Fruit fly (Drosophila melanogaster): ENCODE data around the gene CG14418.

CG14418 gene

dm6 chrX:2883561-2883960 is at the start of gene CG14418:
TSS of gene CG14418 (minus strand) at chrX:2883661.
- TF ChIP-seq Dll (optimal IDR thresholded peaks at IDR 0.05) (no peak), EcR (GFP tag; optimal IDR thresholded peaks at IDR 0.05) (no peak)

- TF ChIP-seq CG8478 (optimal IDR thresholded peaks at IDR 0.05) (no peak), usp (GFP tag; optimal IDR thresholded peaks at IDR 0.05) (no peak), EcR (GFP tag; optimal IDR thresholded peaks at IDR 0.05) (no peak), Dll (optimal IDR thresholded peaks at IDR 0.05) (no peak), pan (optimal IDR thresholded peaks at IDR 0.05) (no peak), psq (optimal IDR thresholded peaks at IDR 0.05) (no peak)
These were observed 46.0 kb upstream of the CG14418 start, which contains the start of gene CG32793 for dm6 chrX:2929496-2929895. TSS of gene CG32793 (plus strand) at chrX:2929796.

- TF ChIP-seq pan (optimal IDR thresholded peaks at IDR 0.05): no peak
- no peak for TF ChIP-seq EcR (GFP tag; optimal IDR thresholded peaks at IDR 0.05)
- TF ChIP-seq Dll (optimal IDR thresholded peaks at IDR 0.05): no peak
- no peak for TF ChIP-seq usp (GFP tag; optimal IDR thresholded peaks at IDR 0.05)
These were observed 43.7 kb upstream of the CG14418 start, which contains the start of gene CG14424 for dm6 chrX:2927158-2927557. TSS of gene CG14424 (minus strand) at chrX:2927258.

DNA sequence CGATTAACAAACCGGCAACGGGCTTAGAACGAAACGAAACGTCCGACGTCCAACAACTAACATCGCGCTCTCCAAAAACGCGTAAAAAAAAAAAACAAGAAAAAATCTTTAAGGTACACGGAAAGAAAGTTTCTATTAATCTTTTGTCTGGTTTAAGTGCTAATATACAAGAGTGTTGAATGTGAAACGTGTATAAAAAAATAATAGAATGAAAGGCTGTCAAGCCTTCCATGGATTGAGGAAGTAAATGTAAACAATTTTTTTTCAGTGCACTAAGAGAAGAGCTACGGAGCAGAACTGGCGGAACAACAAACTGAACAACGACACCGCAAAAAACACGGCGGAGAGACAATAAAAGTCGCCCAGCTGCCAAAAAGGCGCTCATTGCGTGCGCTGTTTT is 36.3 kb upstream of the CG14418 start, which contains the start of gene CG3588:
Gene CG3588 (plus strand): TSS at position 29 of the 400 bp plus-strand sequence.
- TF ChIP-seq Dll (optimal IDR thresholded peaks at IDR 0.05) (no peak), CG8478 (optimal IDR thresholded peaks at IDR 0.05) (no peak), psq (optimal IDR thresholded peaks at IDR 0.05) (no peak), EcR (GFP tag; optimal IDR thresholded peaks at IDR 0.05) (no peak), pan (optimal IDR thresholded peaks at IDR 0.05) (no peak), usp (GFP tag; optimal IDR thresholded peaks at IDR 0.05) (no peak)

DNA sequence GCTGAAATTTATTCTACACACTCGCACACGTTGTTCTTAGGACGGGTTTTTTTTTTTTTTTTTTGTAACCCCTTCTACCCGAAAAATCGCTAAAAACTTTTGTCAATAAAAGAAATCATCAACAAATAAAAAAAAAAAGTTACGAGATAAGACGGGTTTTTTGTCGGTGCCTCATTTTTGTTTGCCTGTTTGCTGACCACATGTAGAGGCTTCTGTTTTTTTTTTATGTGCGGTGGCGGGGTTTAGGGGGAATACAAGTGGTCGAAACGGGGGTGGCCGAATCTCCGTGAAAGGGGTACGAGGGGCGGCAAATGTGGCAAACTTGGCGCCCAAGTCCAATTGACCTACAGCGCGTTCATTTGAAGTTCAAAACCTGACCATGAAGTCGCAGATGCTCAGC is 35.1 kb upstream of the CG14418 start:
- no peak for TF ChIP-seq psq (optimal IDR thresholded peaks at IDR 0.05)
- no peak for TF ChIP-seq CG8478 (optimal IDR thresholded peaks at IDR 0.05)
- TF ChIP-seq EcR (GFP tag; optimal IDR thresholded peaks at IDR 0.05): no peak
- TF ChIP-seq pan (optimal IDR thresholded peaks at IDR 0.05): no peak
- no peak for TF ChIP-seq usp (GFP tag; optimal IDR thresholded peaks at IDR 0.05)
- no peak for TF ChIP-seq Dll (optimal IDR thresholded peaks at IDR 0.05)

DNA sequence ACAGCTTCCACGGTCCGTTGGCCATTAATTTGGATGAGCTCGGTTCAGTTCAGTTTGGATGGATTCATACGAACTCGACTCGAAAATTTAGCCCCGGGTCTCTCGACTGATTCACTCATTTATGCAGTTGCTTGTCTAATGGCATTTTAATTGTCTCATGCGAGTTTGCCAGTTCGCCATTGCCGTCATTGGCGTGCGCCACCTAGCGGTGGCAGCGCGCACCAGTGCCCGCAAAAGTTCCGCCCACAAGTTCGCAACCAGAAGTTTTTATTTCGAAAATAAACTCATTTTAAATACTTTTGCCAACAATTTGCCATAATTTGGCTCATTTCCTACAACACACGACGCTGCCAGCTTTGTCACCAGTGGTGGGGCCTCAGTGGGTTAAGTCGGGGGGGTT is 31.6 kb upstream of the CG14418 start:
- TF ChIP-seq psq (optimal IDR thresholded peaks at IDR 0.05): no peak
- no peak for TF ChIP-seq CG8478 (optimal IDR thresholded peaks at IDR 0.05)
- TF ChIP-seq Dll (optimal IDR thresholded peaks at IDR 0.05): no peak
- TF ChIP-seq pan (optimal IDR thresholded peaks at IDR 0.05): no peak
- no peak for TF ChIP-seq EcR (GFP tag; optimal IDR thresholded peaks at IDR 0.05)

DNA sequence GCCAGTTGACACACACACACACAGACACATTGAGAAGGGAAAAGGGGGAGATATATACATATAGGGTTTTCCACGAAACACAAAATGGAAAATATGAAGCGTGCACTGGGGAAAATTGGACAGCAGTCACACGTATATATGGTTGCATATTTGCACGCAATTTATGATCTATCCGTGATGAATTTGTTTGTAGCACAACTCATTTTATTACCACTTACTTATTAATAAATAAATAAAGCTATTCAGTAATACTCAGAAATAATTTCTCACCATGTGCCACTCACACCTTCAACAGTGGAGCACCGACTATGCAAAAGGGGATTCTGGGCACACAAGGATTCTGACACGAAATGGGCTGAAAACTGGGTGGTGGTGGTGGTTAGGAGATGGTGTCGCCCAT is 30.6 kb upstream of the CG14418 start:
- TF ChIP-seq usp (GFP tag; optimal IDR thresholded peaks at IDR 0.05) (no peak), pan (optimal IDR thresholded peaks at IDR 0.05) (no peak), CG8478 (optimal IDR thresholded peaks at IDR 0.05) (no peak), psq (optimal IDR thresholded peaks at IDR 0.05) (no peak), EcR (GFP tag; optimal IDR thresholded peaks at IDR 0.05) (no peak), Dll (optimal IDR thresholded peaks at IDR 0.05) (no peak)

- TF ChIP-seq usp (GFP tag; optimal IDR thresholded peaks at IDR 0.05) (no peak), Dll (optimal IDR thresholded peaks at IDR 0.05) (no peak), CG8478 (optimal IDR thresholded peaks at IDR 0.05) (no peak), psq (optimal IDR thresholded peaks at IDR 0.05) (no peak), EcR (GFP tag; optimal IDR thresholded peaks at IDR 0.05) (no peak), pan (optimal IDR thresholded peaks at IDR 0.05) (no peak)
These were observed 29.1 kb upstream of the CG14418 start for dm6 chrX:2912581-2912980.

DNA sequence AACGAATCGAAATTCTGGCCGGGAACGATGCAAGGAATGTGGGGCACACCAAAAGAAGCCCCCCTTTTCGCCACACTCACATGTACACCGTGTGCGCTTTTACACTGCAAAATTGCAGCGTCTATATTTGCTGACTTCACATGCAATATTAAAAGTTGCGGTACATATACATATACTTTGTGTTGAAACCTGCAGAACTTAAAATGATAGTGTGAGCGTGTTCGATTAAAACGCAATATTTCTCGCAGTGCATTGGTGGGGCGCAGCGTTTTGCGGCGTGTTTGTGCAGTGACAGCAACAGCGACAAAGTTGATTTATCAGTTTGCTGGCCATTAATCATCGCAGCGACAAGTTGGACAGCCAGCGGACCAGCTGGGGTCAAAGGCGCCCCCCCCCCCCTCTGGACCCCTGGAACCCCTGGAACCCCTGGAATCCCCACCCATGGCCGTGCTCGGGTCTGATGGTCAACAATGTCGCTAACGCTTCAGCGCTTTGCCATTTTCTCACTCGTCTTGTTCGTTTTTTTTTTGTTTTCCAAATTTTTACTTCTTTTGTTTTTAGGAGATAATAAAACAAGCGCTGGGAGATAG is 23.7 kb upstream of the CG14418 start:
- TF ChIP-seq Dll (optimal IDR thresholded peaks at IDR 0.05) (no peak), EcR (GFP tag; optimal IDR thresholded peaks at IDR 0.05) (no peak), usp (GFP tag; optimal IDR thresholded peaks at IDR 0.05) (no peak), psq (optimal IDR thresholded peaks at IDR 0.05) (no peak), CG8478 (optimal IDR thresholded peaks at IDR 0.05) (no peak), pan (optimal IDR thresholded peaks at IDR 0.05) (no peak)

DNA sequence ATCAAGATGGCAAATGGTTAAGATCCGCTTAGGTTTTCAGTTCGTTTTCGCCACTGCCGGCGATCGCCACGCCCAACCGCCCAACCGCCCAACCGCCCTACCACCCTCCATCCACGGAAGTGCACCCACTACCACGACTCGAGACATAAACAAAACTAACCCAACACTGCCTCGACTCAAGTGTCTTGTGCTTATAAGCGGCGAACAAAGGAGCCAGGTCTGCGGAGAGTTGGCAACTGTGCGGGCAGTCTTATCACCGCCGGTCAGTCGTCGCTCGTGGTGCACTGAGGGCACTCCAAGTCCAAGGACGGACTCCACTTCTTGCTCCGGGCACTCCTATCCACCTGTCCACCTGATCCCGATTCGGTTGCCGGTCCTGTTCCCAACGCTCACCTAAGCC is 7.0 kb upstream of the CG14418 start, which contains the start of gene CG3526:
Gene CG3526 (plus strand): TSS at position 301 of the 400 bp plus-strand sequence.
- no peak for TF ChIP-seq psq (optimal IDR thresholded peaks at IDR 0.05)
- no peak for TF ChIP-seq pan (optimal IDR thresholded peaks at IDR 0.05)
- no peak for TF ChIP-seq Dll (optimal IDR thresholded peaks at IDR 0.05)
- no peak for TF ChIP-seq CG8478 (optimal IDR thresholded peaks at IDR 0.05)
- TF ChIP-seq EcR (GFP tag; optimal IDR thresholded peaks at IDR 0.05): no peak
- TF ChIP-seq usp (GFP tag; optimal IDR thresholded peaks at IDR 0.05): no peak

DNA sequence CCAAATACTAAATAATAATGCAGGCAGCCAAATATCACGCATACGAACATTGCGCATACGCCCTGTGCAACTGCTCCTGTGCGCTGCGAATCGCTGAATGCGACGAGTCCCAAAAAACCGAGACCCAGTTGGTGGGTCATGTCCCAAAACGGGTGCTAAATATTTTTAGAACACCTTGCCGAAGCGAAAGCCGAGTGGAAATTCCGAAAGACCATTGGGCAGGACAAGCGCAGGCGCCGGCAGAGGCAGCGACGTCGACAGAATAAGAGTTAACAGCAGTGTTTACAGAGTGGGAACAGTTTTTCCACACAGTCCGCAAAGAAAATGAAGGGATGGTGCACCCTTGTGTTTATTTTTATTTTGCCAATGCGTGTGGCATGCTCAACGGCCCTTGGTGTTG is 4.8 kb upstream of the CG14418 start:
- no peak for TF ChIP-seq pan (optimal IDR thresholded peaks at IDR 0.05)

DNA sequence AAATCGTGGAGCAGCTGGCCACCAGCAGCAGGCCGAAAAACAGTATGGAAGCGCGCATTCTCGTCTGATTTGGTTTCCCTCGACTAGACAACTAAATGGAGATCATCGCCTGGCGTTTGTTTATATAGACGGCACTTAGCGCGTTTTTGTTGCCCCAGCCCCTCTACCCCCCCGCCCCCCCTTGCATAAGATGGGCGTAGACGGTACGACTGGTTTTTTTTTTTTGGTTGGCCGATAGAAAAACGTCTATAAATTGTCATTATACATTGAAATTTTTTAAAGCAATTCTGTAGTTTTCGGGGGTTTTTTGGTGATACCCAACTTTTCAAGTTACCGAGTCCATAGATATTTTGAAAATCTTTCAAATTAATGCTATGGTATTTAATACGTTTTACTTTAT is 2.4 kb upstream of the CG14418 start, which contains the start of gene CG14419:
Gene CG14419 (minus strand): TSS at position 101 of the 400 bp plus-strand sequence.
- no peak for TF ChIP-seq EcR (GFP tag; optimal IDR thresholded peaks at IDR 0.05)
- no peak for TF ChIP-seq psq (optimal IDR thresholded peaks at IDR 0.05)
- TF ChIP-seq usp (GFP tag; optimal IDR thresholded peaks at IDR 0.05): no peak
- TF ChIP-seq Dll (optimal IDR thresholded peaks at IDR 0.05): no peak
- TF ChIP-seq pan (optimal IDR thresholded peaks at IDR 0.05): no peak
- no peak for TF ChIP-seq CG8478 (optimal IDR thresholded peaks at IDR 0.05)

dm6 chrX:2882516-2882915 is 945 bp downstream of the CG14418 start:
- TF ChIP-seq EcR (GFP tag; optimal IDR thresholded peaks at IDR 0.05) (no peak), CG8478 (optimal IDR thresholded peaks at IDR 0.05) (no peak), Dll (optimal IDR thresholded peaks at IDR 0.05) (no peak), usp (GFP tag; optimal IDR thresholded peaks at IDR 0.05) (no peak), psq (optimal IDR thresholded peaks at IDR 0.05) (no peak), pan (optimal IDR thresholded peaks at IDR 0.05) (no peak)
